Fruit fly (Drosophila melanogaster) whole organism: Measurements from ENCODE around the gene CG2129.

ENCODE experiments used
- CG8478 ChIP-seq: fragments of >200 bp; optimal IDR thresholded peaks from 2 replicates; lab custom pipeline; 2018; ENCODE audit warnings: inconsistent platforms
- EcR ChIP-seq, 2 experiments: fragments of >200 bp; optimal IDR thresholded peaks; 2 replicates each; lab custom pipeline; 2017; ENCODE audit warnings: missing biosample characterization in 2 of 2, missing genetic modification characterization in 2 of 2, missing genetic modification reagents in 2 of 2
- usp ChIP-seq: fragments of >200 bp; optimal IDR thresholded peaks from 2 replicates; lab custom pipeline; 2017; ENCODE audit warnings: missing biosample characterization, missing genetic modification characterization, mixed read lengths

dm6 chrX:8142067-8142462 lies 3.6 kb upstream of the CG2129 start, which contains the start of gene Smox:
- no peak for TF ChIP-seq CG8478 (lab: Kevin White, UChicago)
- no peak for TF ChIP-seq EcR (GFP tag; optimal IDR thresholded peaks at IDR 0.05; lab: Kevin White, UChicago)
- TF ChIP-seq usp: no peak
